Worm (Caenorhabditis elegans): Measurements from ENCODE around the gene ttr-14.
A peak's percentile ranks its signal among the peaks of the same experiment; 100 is the strongest.

ttr-14 gene

ce11 chrX:10774865-10775264 lies 12.4 kb upstream of the ttr-14 start:
- TF ChIP-seq elt-2 (tag; optimal IDR thresholded peaks at IDR 0.05): peak; percentile 9
- TF ChIP-seq ztf-11 (tag; optimal IDR thresholded peaks at IDR 0.05): no peak

- TF ChIP-seq jun-1 (tag; optimal IDR thresholded peaks at IDR 0.05): peak; percentile 48
- TF ChIP-seq snpc-4 (tag; optimal IDR thresholded peaks at IDR 0.05): no peak
- peak; percentile 53 for TF ChIP-seq pqm-1 (tag; optimal IDR thresholded peaks at IDR 0.05)
- peak; percentile 75 for TF ChIP-seq elt-2 (tag; optimal IDR thresholded peaks at IDR 0.05)
Measured at ce11 chrX:10780542-10781266, 6.6 kb upstream of the ttr-14 start.

ce11 chrX:10783822-10784221 lies 3.5 kb upstream of the ttr-14 start, which contains the start of gene clc-4:
Gene clc-4 (minus strand): TSS chrX:10783922.
- TF ChIP-seq nhr-25 (tag; optimal IDR thresholded peaks at IDR 0.05) (no peak), elt-3 (tag; optimal IDR thresholded peaks at IDR 0.05) (no peak), ceh-9 (tag; optimal IDR thresholded peaks at IDR 0.05) (no peak), eor-1 (tag; optimal IDR thresholded peaks at IDR 0.05) (no peak), mdl-1 (tag; optimal IDR thresholded peaks at IDR 0.05) (no peak), tbx-2 (tag; optimal IDR thresholded peaks at IDR 0.05) (no peak), pha-4 (tag; optimal IDR thresholded peaks at IDR 0.05) (no peak), zag-1 (tag; optimal IDR thresholded peaks at IDR 0.05) (no peak), nhr-67 (tag; optimal IDR thresholded peaks at IDR 0.05) (no peak), ceh-82 (tag; optimal IDR thresholded peaks at IDR 0.05) (no peak), nhr-237 (tag; optimal IDR thresholded peaks at IDR 0.05) (no peak), nhr-77 (tag; optimal IDR thresholded peaks at IDR 0.05) (no peak), ama-1 (optimal IDR thresholded peaks at IDR 0.05) (no peak), nhr-12 (tag; optimal IDR thresholded peaks at IDR 0.05) (no peak), elt-2 (tag; optimal IDR thresholded peaks at IDR 0.05) (no peak)

- TF ChIP-seq ceh-28 (tag; optimal IDR thresholded peaks at IDR 0.05) (no peak), ceh-16 (tag; optimal IDR thresholded peaks at IDR 0.05) (no peak), elt-1 (tag; optimal IDR thresholded peaks at IDR 0.05) (no peak), ama-1 (optimal IDR thresholded peaks at IDR 0.05) (no peak), egl-5 (tag; optimal IDR thresholded peaks at IDR 0.05) (no peak), ztf-4 (tag; optimal IDR thresholded peaks at IDR 0.05) (no peak), elt-3 (tag; optimal IDR thresholded peaks at IDR 0.05) (no peak), fkh-2 (tag; optimal IDR thresholded peaks at IDR 0.05) (no peak), mdl-1 (tag; optimal IDR thresholded peaks at IDR 0.05) (no peak), mml-1 (tag; optimal IDR thresholded peaks at IDR 0.05) (no peak), nhr-76 (tag; optimal IDR thresholded peaks at IDR 0.05) (no peak)
Measured at ce11 chrX:10792435-10792834, 5.1 kb downstream of the ttr-14 start, which contains the start of gene vap-2. Gene vap-2 (minus strand): TSS chrX:10792535.

- no peak for TF ChIP-seq ztf-11 (tag; optimal IDR thresholded peaks at IDR 0.05)
Measured at ce11 chrX:10794647-10795046, 7.3 kb downstream of the ttr-14 start, which contains the start of gene T05A10.6. Gene T05A10.6 (minus strand): TSS chrX:10794747.

ce11 chrX:10804441-10804840 lies 17.1 kb downstream of the ttr-14 start, which contains the start of gene F31B12.4:
Gene F31B12.4 (plus strand): TSS chrX:10804741.
- TF ChIP-seq R02D3.7 (tag; optimal IDR thresholded peaks at IDR 0.05): no peak
- TF ChIP-seq snpc-4 (tag; optimal IDR thresholded peaks at IDR 0.05): no peak
- no peak for TF ChIP-seq ama-1 (optimal IDR thresholded peaks at IDR 0.05)
- TF ChIP-seq lin-39 (tag; optimal IDR thresholded peaks at IDR 0.05): no peak
- no peak for TF ChIP-seq ceh-16 (tag; optimal IDR thresholded peaks at IDR 0.05)
- TF ChIP-seq nhr-12 (tag; optimal IDR thresholded peaks at IDR 0.05): no peak
- no peak for TF ChIP-seq mdl-1 (tag; optimal IDR thresholded peaks at IDR 0.05)
- TF ChIP-seq fos-1 (tag; optimal IDR thresholded peaks at IDR 0.05): no peak
- TF ChIP-seq tbx-2 (tag; optimal IDR thresholded peaks at IDR 0.05): no peak
- TF ChIP-seq hmg-11 (tag; optimal IDR thresholded peaks at IDR 0.05): no peak
- TF ChIP-seq nhr-237 (tag; optimal IDR thresholded peaks at IDR 0.05): no peak
- no peak for TF ChIP-seq nhr-67 (tag; optimal IDR thresholded peaks at IDR 0.05)
- no peak for TF ChIP-seq ztf-4 (tag; optimal IDR thresholded peaks at IDR 0.05)
- no peak for TF ChIP-seq ceh-28 (tag; optimal IDR thresholded peaks at IDR 0.05)

Data from whole organism, L3 larva.